Worm (Caenorhabditis elegans) whole organism, young adult: Measurements from ENCODE around the gene F32H5.3.

Experiments
- F10E7.11 ChIP-seq: sonication (generic microtip); optimal IDR thresholded peaks from 2 replicates; lab custom pipeline; 2017; ENCODE audit warnings: mild to moderate bottlenecking, missing genetic modification characterization, moderate library complexity, missing compliant biosample characterization
- F37B4.10 ChIP-seq: fragments of 200-800 bp; sonication (Bioruptor generic); IDR thresholded peaks from 2 replicates; pipeline ENCODE4 v1.3.6; 2022; ENCODE audit warnings: missing genetic modification characterization, missing compliant biosample characterization
- F55B11.4 ChIP-seq: sonication (generic microtip); optimal IDR thresholded peaks from 2 replicates; lab custom pipeline; 2016; ENCODE audit warnings: missing compliant biosample characterization, missing genetic modification characterization, borderline replicate concordance; ENCODE audit not compliant: insufficient read depth
- F57A8.1 ChIP-seq: fragments of 200-800 bp; sonication (Bioruptor generic); optimal IDR thresholded peaks from 2 replicates; lab custom pipeline; 2018; ENCODE audit warnings: mild to moderate bottlenecking, missing genetic modification characterization, moderate library complexity, missing compliant biosample characterization
- K11D2.4 ChIP-seq: fragments of 200-800 bp; sonication (Bioruptor generic); IDR thresholded peaks from 2 replicates; pipeline ENCODE4 v1.3.6; 2022; ENCODE audit warnings: missing genetic modification reagents, missing genetic modification characterization, missing compliant biosample characterization
- T07F8.4 ChIP-seq: sonication (generic microtip); optimal IDR thresholded peaks from 2 replicates; lab custom pipeline; 2016; ENCODE audit warnings: mild to moderate bottlenecking, missing genetic modification characterization, moderate library complexity, missing compliant biosample characterization
- Y53G8AR.9 ChIP-seq: fragments of 200-800 bp; sonication (Bioruptor generic); conservative IDR thresholded peaks from 2 replicates; pipeline ENCODE4 v1.3.6; 2022; ENCODE audit warnings: missing genetic modification reagents, missing genetic modification characterization, missing compliant biosample characterization
- Y67H2A.10 ChIP-seq: fragments of 200-800 bp; sonication (Bioruptor generic); conservative IDR thresholded peaks from 2 replicates; pipeline ENCODE4 v1.3.6; 2022; ENCODE audit warnings: missing genetic modification reagents, missing genetic modification characterization, missing compliant biosample characterization
- Y95B8A.8 ChIP-seq: fragments of 200-800 bp; sonication (Bioruptor generic); IDR thresholded peaks from 2 replicates; pipeline ENCODE4 v1.3.6; 2022; ENCODE audit warnings: missing genetic modification reagents, missing genetic modification characterization, missing compliant biosample characterization
- aptf-3 ChIP-seq: fragments of 200-800 bp; sonication (Bioruptor generic); IDR thresholded peaks from 2 replicates; pipeline ENCODE4 v1.3.6; 2022; ENCODE audit warnings: missing genetic modification characterization, missing compliant biosample characterization
- atf-7 ChIP-seq: sonication (generic microtip); optimal IDR thresholded peaks from 2 replicates; lab custom pipeline; 2017; ENCODE audit warnings: mild to moderate bottlenecking, missing genetic modification characterization, missing compliant biosample characterization
- attf-5 ChIP-seq: fragments of 200-800 bp; sonication (Bioruptor generic); optimal IDR thresholded peaks from 2 replicates; lab custom pipeline; 2018; ENCODE audit warnings: mild to moderate bottlenecking, missing genetic modification characterization, missing compliant biosample characterization
- cebp-1 ChIP-seq, 2 experiments: fragments of 200-800 bp in 1 of 2; sonication (Bioruptor generic) in 1 of 2; sonication (generic microtip) in 1 of 2; IDR thresholded peaks in 1 of 2; optimal IDR thresholded peaks in 1 of 2; 2 replicates each; pipeline versions ENCODE4 v1.3.6 to Lab custom; 2017 to 2022; ENCODE audit warnings: missing compliant biosample characterization in 2 of 2, missing genetic modification characterization in 2 of 2, mild to moderate bottlenecking in 1 of 2, missing genetic modification reagents in 1 of 2, moderate library complexity in 1 of 2
- ceh-27 ChIP-seq: fragments of 200-800 bp; sonication (Bioruptor generic); optimal IDR thresholded peaks from 2 replicates; lab custom pipeline; 2018; ENCODE audit warnings: mild to moderate bottlenecking, missing genetic modification characterization, moderate library complexity, missing compliant biosample characterization
- ceh-79 ChIP-seq: sonication (generic microtip); optimal IDR thresholded peaks from 2 replicates; lab custom pipeline; 2017; ENCODE audit warnings: mild to moderate bottlenecking, missing genetic modification characterization, missing compliant biosample characterization
- dox-1 ChIP-seq: fragments of 200-800 bp; sonication (Bioruptor generic); IDR thresholded peaks from 2 replicates; pipeline ENCODE4 v1.3.6; 2022; ENCODE audit warnings: missing genetic modification reagents, missing genetic modification characterization, missing compliant biosample characterization
- efl-1 ChIP-seq: fragments of 150-350 bp; optimal IDR thresholded peaks from 2 replicates; lab custom pipeline; 2014; ENCODE audit warnings: missing biosample characterization, missing genetic modification reagents, missing genetic modification characterization
- egl-44 ChIP-seq: fragments of 200-800 bp; sonication (Bioruptor generic); IDR thresholded peaks from 2 replicates; pipeline ENCODE4 v1.3.6; 2022; ENCODE audit warnings: missing genetic modification reagents, missing genetic modification characterization, missing compliant biosample characterization
- ekl-4 ChIP-seq: fragments of 200-800 bp; sonication (Bioruptor generic); IDR thresholded peaks from 2 replicates; pipeline ENCODE4 v1.3.6; 2022; ENCODE audit warnings: missing genetic modification reagents, missing genetic modification characterization, missing compliant biosample characterization
- hmg-20 ChIP-seq: fragments of 200-800 bp; sonication (Bioruptor generic); IDR thresholded peaks from 2 replicates; pipeline ENCODE4 v1.3.6; 2022; ENCODE audit warnings: missing genetic modification reagents, missing genetic modification characterization, missing compliant biosample characterization
- let-607 ChIP-seq, 2 experiments: fragments of 200-800 bp in 1 of 2; sonication (Bioruptor generic) in 1 of 2; sonication (generic microtip) in 1 of 2; optimal IDR thresholded peaks; 2 replicates each; lab custom pipeline; 2016 to 2018; ENCODE audit warnings: mild to moderate bottlenecking in 2 of 2, missing compliant biosample characterization in 2 of 2, missing genetic modification characterization in 2 of 2, moderate library complexity in 2 of 2, missing genotype in 1 of 2
- lin-26 ChIP-seq: fragments of 200-800 bp; sonication (Bioruptor generic); IDR thresholded peaks from 2 replicates; pipeline ENCODE4 v1.3.6; 2022; ENCODE audit warnings: missing genetic modification reagents, missing genetic modification characterization, missing compliant biosample characterization
- lin-35 ChIP-seq, 3 experiments: fragments of 150-350 bp in 2 of 3; sonication (generic microtip) in 1 of 3; optimal IDR thresholded peaks; 2 replicates each; lab custom pipeline; 2014 to 2018; ENCODE audit warnings: missing biosample characterization in 3 of 3, missing genetic modification characterization in 3 of 3, missing genetic modification reagents in 3 of 3
- lin-40 ChIP-seq: sonication (generic microtip); optimal IDR thresholded peaks from 2 replicates; lab custom pipeline; 2016; ENCODE audit warnings: missing genetic modification characterization, mild to moderate bottlenecking, missing compliant biosample characterization, missing genotype, missing genetic modification reagents
- madf-10 ChIP-seq: sonication (generic microtip); optimal IDR thresholded peaks from 2 replicates; lab custom pipeline; 2016; ENCODE audit warnings: mild to moderate bottlenecking, missing genetic modification characterization, missing compliant biosample characterization
- madf-8 ChIP-seq: fragments of 200-800 bp; sonication (Bioruptor generic); conservative IDR thresholded peaks from 2 replicates; pipeline ENCODE4 v1.3.6; 2022; ENCODE audit warnings: missing genetic modification reagents, missing genetic modification characterization, missing compliant biosample characterization
- mel-28 ChIP-seq: sonication (generic microtip); optimal IDR thresholded peaks from 2 replicates; lab custom pipeline; 2016; ENCODE audit warnings: borderline replicate concordance, mild to moderate bottlenecking, missing genetic modification characterization, missing compliant biosample characterization
- nhr-27 ChIP-seq: fragments of 200-800 bp; sonication (Bioruptor generic); optimal IDR thresholded peaks from 2 replicates; lab custom pipeline; 2018; ENCODE audit warnings: mild to moderate bottlenecking, missing genetic modification characterization, moderate library complexity, missing compliant biosample characterization
- nhr-80 ChIP-seq: sonication (generic microtip); optimal IDR thresholded peaks from 2 replicates; lab custom pipeline; 2016; ENCODE audit warnings: missing genetic modification characterization, missing compliant biosample characterization
- nhr-90 ChIP-seq: sonication (generic microtip); optimal IDR thresholded peaks from 2 replicates; lab custom pipeline; 2016; ENCODE audit warnings: missing genotype, mild to moderate bottlenecking, missing genetic modification characterization, missing compliant biosample characterization
- pbrm-1 ChIP-seq: fragments of 200-800 bp; sonication (Bioruptor generic); IDR thresholded peaks from 2 replicates; pipeline ENCODE4 v1.3.6; 2022; ENCODE audit warnings: missing genetic modification reagents, missing genetic modification characterization, missing compliant biosample characterization
- rpc-1 ChIP-seq, 2 experiments: fragments of 150-350 bp in 1 of 2; sonication (generic microtip) in 1 of 2; optimal IDR thresholded peaks; 2 replicates each; lab custom pipeline; 2014 to 2018; ENCODE audit warnings: missing biosample characterization in 1 of 2, missing genetic modification characterization in 1 of 2, missing genetic modification reagents in 1 of 2, missing genotype in 1 of 2
- sea-2 ChIP-seq: fragments of 200-800 bp; sonication (Bioruptor generic); IDR thresholded peaks from 2 replicates; pipeline ENCODE4 v1.3.6; 2022; ENCODE audit warnings: missing genetic modification characterization, missing compliant biosample characterization
- snpc-1.3 ChIP-seq: sonication (generic microtip); optimal IDR thresholded peaks from 2 replicates; lab custom pipeline; 2017; ENCODE audit warnings: missing genetic modification characterization, mild to moderate bottlenecking, missing compliant biosample characterization, antibody characterized with exemption, moderate library complexity, missing genotype, missing genetic modification reagents; ENCODE audit not compliant: insufficient read depth
- snpc-4 ChIP-seq, 5 experiments: fragments of 150-350 bp in 1 of 5; sonication (generic microtip) in 4 of 5; optimal IDR thresholded peaks; 2 replicates each; lab custom pipeline; 2014 to 2018; ENCODE audit warnings: missing genetic modification characterization in 5 of 5, missing biosample characterization in 3 of 5, antibody characterized with exemption in 2 of 5, mild to moderate bottlenecking in 2 of 5, missing compliant biosample characterization in 2 of 5, missing genotype in 2 of 5, moderate library complexity in 2 of 5, missing genetic modification reagents in 1 of 5
- somi-1 ChIP-seq: fragments of 200-800 bp; sonication (Bioruptor generic); optimal IDR thresholded peaks from 2 replicates; lab custom pipeline; 2018; ENCODE audit warnings: mild to moderate bottlenecking, missing genetic modification characterization, missing compliant biosample characterization
- sptf-2 ChIP-seq: fragments of 200-800 bp; sonication (Bioruptor generic); optimal IDR thresholded peaks from 2 replicates; lab custom pipeline; 2018; ENCODE audit warnings: mild to moderate bottlenecking, missing genetic modification characterization, missing compliant biosample characterization
- tbx-9 ChIP-seq: sonication (generic microtip); optimal IDR thresholded peaks from 2 replicates; lab custom pipeline; 2016; ENCODE audit warnings: borderline replicate concordance, missing genetic modification characterization, inconsistent platforms, missing compliant biosample characterization
- zfh-2 ChIP-seq: fragments of 200-800 bp; sonication (Bioruptor generic); conservative IDR thresholded peaks from 2 replicates; pipeline ENCODE4 v1.3.6; 2022; ENCODE audit warnings: missing genetic modification reagents, missing genetic modification characterization, missing compliant biosample characterization
- ztf-18 ChIP-seq: sonication (generic microtip); optimal IDR thresholded peaks from 2 replicates; lab custom pipeline; 2016; ENCODE audit warnings: missing genotype, mild to moderate bottlenecking, missing genetic modification characterization, missing compliant biosample characterization
- ztf-25 ChIP-seq: fragments of 200-800 bp; sonication (Bioruptor generic); IDR thresholded peaks from 2 replicates; pipeline ENCODE4 v1.3.6; 2022; ENCODE audit warnings: missing genetic modification reagents, missing genetic modification characterization, missing compliant biosample characterization
- ztf-26 ChIP-seq: sonication (generic microtip); optimal IDR thresholded peaks from 2 replicates; lab custom pipeline; 2017; ENCODE audit warnings: missing genetic modification characterization, missing compliant biosample characterization
- ztf-3 ChIP-seq: fragments of 200-800 bp; sonication (Bioruptor generic); optimal IDR thresholded peaks from 2 replicates; lab custom pipeline; 2018; ENCODE audit warnings: mild to moderate bottlenecking, missing genetic modification characterization, missing compliant biosample characterization

The F32H5.3 gene

ce11 chrV:13377130-13377529 is 18.0 kb downstream of the F32H5.3 start:
- TF ChIP-seq let-607 (tag; optimal IDR thresholded peaks at IDR 0.05; lab: Kevin White, UChicago) (peak; percentile 79 to 91), atf-7 (tag; lab: Kevin White, UChicago) (peak; percentile 67), nhr-80 (peak; percentile 91), aptf-3 (GFP tag; lab: Robert Waterston, UW) (no peak), dox-1 (GFP tag; lab: Robert Waterston, UW) (0 out of 2 replicates have a peak, but pooled peaks have one; percentile 24), snpc-4 (GFP tag; optimal IDR thresholded peaks at IDR 0.05; lab: Kevin White, UChicago) (no peak), snpc-4 (tag; optimal IDR thresholded peaks at IDR 0.05; lab: Kevin White, UChicago) (peak in 1 of 4 experiments; percentile 9), Y95B8A.8 (GFP tag; lab: Robert Waterston, UW) (0 out of 2 replicates have a peak, but pooled peaks have one; percentile 62), lin-35 (GFP tag; optimal IDR thresholded peaks at IDR 0.05; lab: Kevin White, UChicago) (no peak), madf-10 (tag; lab: Kevin White, UChicago) (no peak), cebp-1 (GFP tag; IDR thresholded peaks at IDR 0.05; lab: Robert Waterston, UW) (no peak), cebp-1 (tag; optimal IDR thresholded peaks at IDR 0.05; lab: Kevin White, UChicago) (peak; percentile 48)

ce11 chrV:13380178-13380577 is 21.0 kb downstream of the F32H5.3 start, which contains the start of gene ifbp-1:
TSS of gene ifbp-1 (minus strand) at chrV:13380262.
- TF ChIP-seq K11D2.4 (GFP tag; lab: Robert Waterston, UW) (0 out of 2 replicates have a peak, but pooled peaks have one; percentile 66), ztf-26 (tag; lab: Kevin White, UChicago) (peak; percentile 73), Y67H2A.10 (GFP tag; lab: Robert Waterston, UW) (no peak), ztf-25 (GFP tag; lab: Robert Waterston, UW) (no peak), T07F8.4 (tag; lab: Kevin White, UChicago) (no peak), F37B4.10 (GFP tag; lab: Robert Waterston, UW) (no peak), mel-28 (no peak), Y53G8AR.9 (GFP tag; lab: Robert Waterston, UW) (no peak), F57A8.1 (GFP tag; lab: Kevin White, UChicago) (no peak), egl-44 (GFP tag; lab: Robert Waterston, UW) (0 out of 2 replicates have a peak, but pooled peaks have one; percentile 15), madf-8 (GFP tag; lab: Robert Waterston, UW) (no peak), somi-1 (GFP tag; lab: Kevin White, UChicago) (peak; percentile 42), nhr-90 (tag; lab: Kevin White, UChicago) (no peak), F10E7.11 (tag; lab: Kevin White, UChicago) (no peak), sptf-2 (GFP tag; lab: Kevin White, UChicago) (no peak), nhr-27 (tag; lab: Kevin White, UChicago) (no peak), ceh-27 (GFP tag; lab: Kevin White, UChicago) (peak; percentile 9), F55B11.4 (tag; lab: Kevin White, UChicago) (no peak), attf-5 (GFP tag; lab: Kevin White, UChicago) (no peak), ztf-18 (tag; lab: Kevin White, UChicago) (no peak), rpc-1 (optimal IDR thresholded peaks at IDR 0.05; lab: Kevin White, UChicago) (no peak), rpc-1 (tag; optimal IDR thresholded peaks at IDR 0.05; lab: Kevin White, UChicago) (no peak), zfh-2 (no peak), ekl-4 (no peak), ztf-3 (GFP tag; lab: Kevin White, UChicago) (no peak), ceh-79 (tag; lab: Kevin White, UChicago) (no peak), snpc-1.3 (no peak), lin-40 (tag; lab: Kevin White, UChicago) (peak; percentile 73), efl-1 (GFP tag; lab: Kevin White, UChicago) (no peak), pbrm-1 (GFP tag; lab: Robert Waterston, UW) (no peak), atf-7 (tag; lab: Kevin White, UChicago) (no peak), tbx-9 (tag; lab: Kevin White, UChicago) (no peak), nhr-80 (no peak), hmg-20 (GFP tag; lab: Robert Waterston, UW) (no peak), cebp-1 (GFP tag; IDR thresholded peaks at IDR 0.05; lab: Robert Waterston, UW) (peak; percentile 50; the same call in 1 of the 2 replicates), cebp-1 (tag; optimal IDR thresholded peaks at IDR 0.05; lab: Kevin White, UChicago) (peak; percentile 79), lin-26 (GFP tag; lab: Robert Waterston, UW) (peak; percentile 60; the same call in 1 of the 2 replicates), sea-2 (no peak)
